Fruit fly (Drosophila melanogaster) whole organism, embryonic: Measurements from ENCODE around the gene CG42232.

Source experiments
- Atf3 ChIP-seq: fragments of 200-800 bp; sonication (Bioruptor generic); optimal IDR thresholded peaks from 3 replicates; lab custom pipeline; 2016; ENCODE audit warnings: missing biosample characterization, missing genetic modification characterization
- BtbVII ChIP-seq: fragments of 200-800 bp; sonication (Bioruptor generic); optimal IDR thresholded peaks from 3 replicates; lab custom pipeline; 2017; ENCODE audit warnings: missing biosample characterization, mild to moderate bottlenecking, missing genetic modification characterization
- CG10267 ChIP-seq: fragments of 200-800 bp; sonication (Bioruptor generic); optimal IDR thresholded peaks from 2 replicates; lab custom pipeline; 2018; ENCODE audit warnings: missing biosample characterization, mild to moderate bottlenecking, missing genetic modification characterization, moderate library complexity
- CG10366 ChIP-seq: fragments of 200-800 bp; sonication (Bioruptor generic); IDR thresholded peaks from 2 replicates; pipeline ENCODE4 v1.3.6; 2022; ENCODE audit warnings: missing biosample characterization, missing genetic modification characterization
- CG11723 ChIP-seq: fragments of 200-800 bp; sonication (Bioruptor generic); optimal IDR thresholded peaks from 2 replicates; lab custom pipeline; 2017; ENCODE audit warnings: missing biosample characterization, mild to moderate bottlenecking, missing genetic modification characterization
- CG12071 ChIP-seq: fragments of 200-800 bp; sonication (Bioruptor generic); optimal IDR thresholded peaks from 3 replicates; lab custom pipeline; 2018; ENCODE audit warnings: missing biosample characterization, mild to moderate bottlenecking, missing genetic modification characterization
- CG12155 ChIP-seq: fragments of 200-800 bp; sonication (Bioruptor generic); optimal IDR thresholded peaks from 3 replicates; lab custom pipeline; 2016; ENCODE audit warnings: missing biosample characterization, missing genetic modification characterization
- CG12299 ChIP-seq: fragments of 200-800 bp; sonication (Bioruptor generic); optimal IDR thresholded peaks from 2 replicates; lab custom pipeline; 2018; ENCODE audit warnings: missing biosample characterization, mild to moderate bottlenecking, missing genetic modification characterization
- CG12769 ChIP-seq: fragments of 200-800 bp; sonication (Bioruptor generic); optimal IDR thresholded peaks from 2 replicates; lab custom pipeline; 2019; ENCODE audit warnings: missing biosample characterization, mild to moderate bottlenecking, missing genetic modification characterization, moderate library complexity
- CG1602 ChIP-seq: fragments of 200-800 bp; sonication (Bioruptor generic); optimal IDR thresholded peaks from 3 replicates; lab custom pipeline; 2016; ENCODE audit warnings: missing biosample characterization, missing genetic modification characterization
- CG2129 ChIP-seq: fragments of 200-800 bp; sonication (Bioruptor generic); IDR thresholded peaks from 2 replicates; pipeline ENCODE4 v1.3.6; 2022; ENCODE audit warnings: missing biosample characterization, missing genetic modification characterization; ENCODE audit not compliant: partially characterized antibody
- CG3065 ChIP-seq: fragments of 200-800 bp; sonication (Bioruptor generic); optimal IDR thresholded peaks from 2 replicates; lab custom pipeline; 2016; ENCODE audit warnings: missing biosample characterization, missing genetic modification characterization
- CG32532 ChIP-seq: fragments of 200-800 bp; sonication (Bioruptor generic); IDR thresholded peaks from 2 replicates; pipeline ENCODE4 v1.3.6; 2022; ENCODE audit warnings: missing biosample characterization, missing genetic modification characterization
- CG3995 ChIP-seq: fragments of 200-800 bp; sonication (Bioruptor generic); optimal IDR thresholded peaks from 3 replicates; lab custom pipeline; 2016; ENCODE audit warnings: missing biosample characterization, missing genetic modification characterization
- CG4707 ChIP-seq: fragments of 200-800 bp; sonication (Bioruptor generic); optimal IDR thresholded peaks from 2 replicates; lab custom pipeline; 2018; ENCODE audit warnings: missing biosample characterization, mild to moderate bottlenecking, missing genetic modification characterization, moderate library complexity
- CG7987 ChIP-seq: fragments of 200-800 bp; sonication (Bioruptor generic); optimal IDR thresholded peaks from 2 replicates; lab custom pipeline; 2018; ENCODE audit warnings: missing biosample characterization, mild to moderate bottlenecking, missing genetic modification characterization, moderate library complexity
- CG8281 ChIP-seq: fragments of 200-800 bp; sonication (Bioruptor generic); optimal IDR thresholded peaks from 2 replicates; lab custom pipeline; 2018; ENCODE audit warnings: missing biosample characterization, mild to moderate bottlenecking, missing genetic modification characterization, moderate library complexity
- CG8765 ChIP-seq: fragments of 200-800 bp; sonication (Bioruptor generic); IDR thresholded peaks from 2 replicates; pipeline ENCODE4 v1.3.6; 2022; ENCODE audit warnings: missing biosample characterization, missing genetic modification characterization
- CG9437 ChIP-seq: fragments of 200-800 bp; sonication (Bioruptor generic); optimal IDR thresholded peaks from 2 replicates; lab custom pipeline; 2018; ENCODE audit warnings: missing biosample characterization, mild to moderate bottlenecking, missing genetic modification characterization
- CG9609 ChIP-seq: fragments of 200-800 bp; sonication (Bioruptor generic); optimal IDR thresholded peaks from 3 replicates; lab custom pipeline; 2016; ENCODE audit warnings: missing biosample characterization, missing genetic modification characterization
- Camta ChIP-seq: fragments of 200-800 bp; sonication (Bioruptor generic); optimal IDR thresholded peaks from 2 replicates; lab custom pipeline; 2016; ENCODE audit warnings: missing biosample characterization, missing genetic modification characterization
- Chrac-16 ChIP-seq: fragments of 200-800 bp; sonication (Bioruptor generic); optimal IDR thresholded peaks from 3 replicates; lab custom pipeline; 2016; ENCODE audit warnings: missing biosample characterization, missing genetic modification characterization
- D19B ChIP-seq: fragments of 200-800 bp; sonication (Bioruptor generic); optimal IDR thresholded peaks from 2 replicates; lab custom pipeline; 2017; ENCODE audit warnings: missing biosample characterization, mild to moderate bottlenecking, missing genetic modification characterization
- Dfd ChIP-seq, 2 experiments: fragments of >200 bp; optimal IDR thresholded peaks; 2 replicates each; lab custom pipeline; 2017; ENCODE audit warnings: missing biosample characterization in 2 of 2, missing genetic modification characterization in 2 of 2
- Drgx ChIP-seq: fragments of 200-800 bp; sonication (Bioruptor generic); IDR thresholded peaks from 2 replicates; pipeline ENCODE4 v1.3.6; 2022; ENCODE audit warnings: missing biosample characterization, missing genetic modification characterization
- Fer3 ChIP-seq: fragments of 200-800 bp; sonication (Bioruptor generic); optimal IDR thresholded peaks from 2 replicates; lab custom pipeline; 2018; ENCODE audit warnings: missing biosample characterization, mild to moderate bottlenecking, missing genetic modification characterization, moderate library complexity
- HLH3B ChIP-seq: fragments of 200-800 bp; sonication (Bioruptor generic); IDR thresholded peaks from 2 replicates; pipeline ENCODE4 v1.3.6; 2022; ENCODE audit warnings: missing biosample characterization, missing genetic modification characterization
- Rfx ChIP-seq: fragments of 200-800 bp; sonication (Bioruptor generic); IDR thresholded peaks from 2 replicates; pipeline ENCODE4 v1.3.6; 2022; ENCODE audit warnings: missing biosample characterization, missing genetic modification characterization
- Sox102F ChIP-seq: fragments of 200-800 bp; sonication (Bioruptor generic); optimal IDR thresholded peaks from 2 replicates; lab custom pipeline; 2018; ENCODE audit warnings: missing biosample characterization, mild to moderate bottlenecking, missing genetic modification characterization, moderate library complexity
- abd-A ChIP-seq: fragments of 200-800 bp; sonication (Bioruptor generic); optimal IDR thresholded peaks from 3 replicates; lab custom pipeline; 2019; ENCODE audit warnings: missing biosample characterization, mild to moderate bottlenecking, missing genetic modification characterization, moderate library complexity
- ap ChIP-seq: fragments of 200-800 bp; sonication (Bioruptor generic); IDR thresholded peaks from 2 replicates; pipeline ENCODE4 v1.3.6; 2022; ENCODE audit warnings: missing biosample characterization, missing genetic modification characterization
- bigmax ChIP-seq: fragments of 200-800 bp; sonication (Bioruptor generic); optimal IDR thresholded peaks from 2 replicates; lab custom pipeline; 2018; ENCODE audit warnings: missing biosample characterization, mild to moderate bottlenecking, missing genetic modification characterization
- cas ChIP-seq: fragments of 200-800 bp; sonication (Bioruptor generic); IDR thresholded peaks from 2 replicates; pipeline ENCODE4 v1.3.6; 2022; ENCODE audit warnings: missing biosample characterization, missing genetic modification characterization
- cato ChIP-seq: fragments of 200-800 bp; sonication (Bioruptor generic); optimal IDR thresholded peaks from 2 replicates; lab custom pipeline; 2016; ENCODE audit warnings: missing biosample characterization, missing genetic modification characterization, borderline replicate concordance
- caup ChIP-seq: fragments of 200-800 bp; sonication (Bioruptor generic); optimal IDR thresholded peaks from 3 replicates; lab custom pipeline; 2017; ENCODE audit warnings: missing biosample characterization, mild to moderate bottlenecking, missing genetic modification characterization, moderate library complexity; ENCODE audit not compliant: severe bottlenecking
- ems ChIP-seq: fragments of 200-800 bp; sonication (Bioruptor generic); optimal IDR thresholded peaks from 3 replicates; lab custom pipeline; 2016; ENCODE audit warnings: missing biosample characterization, missing genetic modification characterization
- gcm2 ChIP-seq: fragments of 200-800 bp; sonication (Bioruptor generic); optimal IDR thresholded peaks from 2 replicates; lab custom pipeline; 2016; ENCODE audit warnings: missing biosample characterization, missing genetic modification characterization
- hbn ChIP-seq: fragments of 200-800 bp; sonication (Bioruptor generic); IDR thresholded peaks from 2 replicates; pipeline ENCODE4 v1.3.6; 2022; ENCODE audit warnings: missing biosample characterization, missing genetic modification characterization; ENCODE audit not compliant: partially characterized antibody
- ind ChIP-seq: fragments of 200-800 bp; sonication (Bioruptor generic); optimal IDR thresholded peaks from 3 replicates; lab custom pipeline; 2016; ENCODE audit warnings: missing biosample characterization, missing genetic modification characterization
- lilli ChIP-seq: fragments of 200-800 bp; sonication (Bioruptor generic); optimal IDR thresholded peaks from 3 replicates; lab custom pipeline; 2016; ENCODE audit warnings: missing biosample characterization, missing genetic modification characterization
- lmd ChIP-seq: fragments of 200-800 bp; sonication (Bioruptor generic); IDR thresholded peaks from 2 replicates; pipeline ENCODE4 v1.3.6; 2022; ENCODE audit warnings: missing biosample characterization, missing genetic modification characterization
- maf-S ChIP-seq: fragments of 200-800 bp; sonication (Bioruptor generic); optimal IDR thresholded peaks from 2 replicates; lab custom pipeline; 2016; ENCODE audit warnings: missing biosample characterization, missing genetic modification characterization
- nom ChIP-seq: fragments of 200-800 bp; sonication (Bioruptor generic); optimal IDR thresholded peaks from 2 replicates; lab custom pipeline; 2017; ENCODE audit warnings: missing biosample characterization, missing genetic modification characterization, mild to moderate bottlenecking, moderate library complexity, missing genetic modification reagents
- phol ChIP-seq: fragments of 200-800 bp; sonication (Bioruptor generic); optimal IDR thresholded peaks from 3 replicates; lab custom pipeline; 2018; ENCODE audit warnings: missing biosample characterization, mild to moderate bottlenecking, missing genetic modification characterization, moderate library complexity
- ranshi ChIP-seq: fragments of 200-800 bp; sonication (Bioruptor generic); IDR thresholded peaks from 2 replicates; pipeline ENCODE4 v1.3.6; 2022; ENCODE audit warnings: missing biosample characterization, missing genetic modification characterization
- shn ChIP-seq: fragments of 200-800 bp; sonication (Bioruptor generic); optimal IDR thresholded peaks from 3 replicates; lab custom pipeline; 2016; ENCODE audit warnings: missing biosample characterization, missing genetic modification characterization
- sima ChIP-seq: fragments of 200-800 bp; sonication (Bioruptor generic); optimal IDR thresholded peaks from 2 replicates; lab custom pipeline; 2016; ENCODE audit warnings: missing biosample characterization, missing genetic modification characterization
- slou ChIP-seq: fragments of 200-800 bp; sonication (Bioruptor generic); optimal IDR thresholded peaks from 3 replicates; lab custom pipeline; 2016; ENCODE audit warnings: missing biosample characterization, missing genetic modification characterization
- sob ChIP-seq: fragments of 200-800 bp; sonication (Bioruptor generic); IDR thresholded peaks from 2 replicates; pipeline ENCODE4 v1.3.6; 2022; ENCODE audit warnings: missing biosample characterization, missing genetic modification characterization
- sr ChIP-seq: fragments of 200-800 bp; sonication (Bioruptor generic); IDR thresholded peaks from 3 replicates; pipeline ENCODE4 v1.3.6; 2022; ENCODE audit warnings: missing biosample characterization, missing genetic modification characterization
- vfl ChIP-seq: fragments of 200-800 bp; sonication (Bioruptor generic); optimal IDR thresholded peaks from 2 replicates; lab custom pipeline; 2016; ENCODE audit warnings: missing biosample characterization, missing genetic modification characterization

The CG42232 gene

dm6 chr3R:16441367-16441923 lies 28.0 kb downstream of the CG42232 start, which contains the start of gene ema (continued):
- TF ChIP-seq CG10366 (GFP tag; lab: Robert Waterston, UW) (no peak), lmd (GFP tag; lab: Robert Waterston, UW) (no peak), ranshi (GFP tag; lab: Robert Waterston, UW) (no peak), Rfx (GFP tag; lab: Robert Waterston, UW) (peak; percentile 49; the same call in 1 of the 2 replicates), phol (peak; percentile 46), maf-S (GFP tag; lab: Kevin White, UChicago) (no peak), BtbVII (GFP tag; lab: Kevin White, UChicago) (no peak), shn (peak; percentile 32), CG1602 (no peak), cato (GFP tag; lab: Kevin White, UChicago) (no peak), CG32532 (GFP tag; lab: Robert Waterston, UW) (peak; percentile 54; the same call in 1 of the 2 replicates), Drgx (GFP tag; lab: Robert Waterston, UW) (no peak), Fer3 (tag; lab: Kevin White, UChicago) (peak; percentile 37), D19B (GFP tag; lab: Kevin White, UChicago) (no peak), CG10267 (tag; lab: Kevin White, UChicago) (peak; percentile 29), lilli (GFP tag; lab: Kevin White, UChicago) (peak; percentile 61), hbn (GFP tag; lab: Robert Waterston, UW) (no peak), caup (GFP tag; lab: Kevin White, UChicago) (no peak), CG11723 (GFP tag; lab: Kevin White, UChicago) (no peak), CG3065 (GFP tag; lab: Kevin White, UChicago) (no peak), ems (GFP tag; lab: Kevin White, UChicago) (no peak), CG8281 (no peak), sima (GFP tag; lab: Kevin White, UChicago) (no peak), CG12071 (GFP tag; lab: Kevin White, UChicago) (no peak), CG3995 (GFP tag; lab: Kevin White, UChicago) (peak; percentile 99), ind (no peak), sob (GFP tag; lab: Robert Waterston, UW) (no peak), vfl (GFP tag; lab: Kevin White, UChicago) (no peak), CG12299 (no peak), CG2129 (0 out of 2 replicates have a peak, but pooled peaks have one; percentile 10), cas (GFP tag; lab: Robert Waterston, UW) (no peak), Atf3 (no peak), Sox102F (GFP tag; lab: Kevin White, UChicago) (no peak), CG12769 (no peak), Camta (no peak), bigmax (GFP tag; lab: Kevin White, UChicago) (no peak), nom (GFP tag; lab: Kevin White, UChicago) (no peak), CG12155 (GFP tag; lab: Kevin White, UChicago) (no peak), ap (no peak), HLH3B (GFP tag; lab: Robert Waterston, UW) (no peak), gcm2 (no peak), CG4707 (GFP tag; lab: Kevin White, UChicago) (no peak), CG8765 (GFP tag; lab: Robert Waterston, UW) (no peak), abd-A (tag; lab: Kevin White, UChicago) (no peak), Dfd (GFP tag; optimal IDR thresholded peaks at IDR 0.05; lab: Kevin White, UChicago) (no peak), Chrac-16 (GFP tag; lab: Kevin White, UChicago) (peak; percentile 22), slou (GFP tag; lab: Kevin White, UChicago) (no peak), sr (GFP tag; lab: Robert Waterston, UW) (no peak), CG9609 (GFP tag; lab: Kevin White, UChicago) (no peak), CG9437 (GFP tag; lab: Kevin White, UChicago) (no peak), CG7987 (peak; percentile 39)
